Worm (Caenorhabditis elegans): ENCODE data around the gene aipr-1.

DNA sequence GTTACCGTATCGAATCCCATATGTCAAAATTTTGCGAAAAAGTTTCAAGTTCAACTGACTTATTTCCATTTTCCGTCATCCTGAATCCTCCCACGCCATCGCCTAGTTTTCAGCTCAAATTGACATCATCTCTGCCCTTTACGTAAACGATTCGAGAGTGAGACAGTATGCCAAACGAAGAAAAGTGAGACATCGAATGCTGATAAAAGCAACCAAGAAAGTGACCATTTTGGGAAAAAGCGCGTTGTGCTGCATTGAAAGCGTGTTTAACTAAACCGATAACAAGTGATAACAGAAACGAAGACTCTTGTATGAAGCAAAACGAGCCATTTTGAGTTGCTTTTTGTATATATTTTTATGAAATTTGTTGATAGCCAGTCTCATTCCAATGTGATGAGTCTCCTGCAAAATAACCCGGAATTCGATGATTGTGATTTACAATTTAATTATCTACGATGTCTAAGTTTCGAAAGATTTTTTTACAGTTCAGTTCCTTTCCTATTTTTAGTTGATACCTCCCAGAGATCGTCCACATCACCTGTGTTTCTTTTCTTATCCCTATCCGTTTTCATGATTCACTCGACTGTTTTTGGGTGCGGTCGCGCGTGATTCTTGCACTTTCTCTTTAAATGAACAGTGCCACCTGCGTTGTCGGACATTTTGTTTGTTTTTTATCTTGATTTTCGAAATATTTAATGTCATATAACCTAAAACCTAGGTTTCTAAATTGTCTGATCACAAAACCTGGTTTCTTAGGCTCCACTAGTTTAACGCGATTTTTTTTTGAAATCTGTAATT is 21.4 kb upstream of the aipr-1 start:
- TF ChIP-seq sea-1 (GFP tag; conservative IDR thresholded peaks at IDR 0.05) (no peak), aly-1 (tag; optimal IDR thresholded peaks at IDR 0.05) (no peak)

Measured in whole organism, early embryonic.